Fruit fly (Drosophila melanogaster) whole organism, adult: ENCODE results near the gene SK.

Experiments used
- CG11617 ChIP-seq: fragments of 200-800 bp; sonication (Bioruptor generic); optimal IDR thresholded peaks from 2 replicates; lab custom pipeline; 2017; ENCODE audit warnings: mild to moderate bottlenecking, missing biosample characterization, missing genetic modification reagents, missing genetic modification characterization
- Crg-1 ChIP-seq: fragments of 200-800 bp; sonication (Bioruptor generic); optimal IDR thresholded peaks from 2 replicates; lab custom pipeline; 2016; ENCODE audit warnings: missing biosample characterization, missing genetic modification characterization
- cnc ChIP-seq, 2 experiments: fragments of >200 bp; optimal IDR thresholded peaks; 2 replicates each; lab custom pipeline; 2017
- pad ChIP-seq: fragments of 200-800 bp; sonication (Bioruptor generic); optimal IDR thresholded peaks from 3 replicates; lab custom pipeline; 2017; ENCODE audit warnings: missing biosample characterization, missing genetic modification characterization, mild to moderate bottlenecking, moderate library complexity, missing genetic modification reagents

- no peak for TF ChIP-seq cnc (optimal IDR thresholded peaks at IDR 0.05; lab: Kevin White, UChicago)
- TF ChIP-seq pad (GFP tag; lab: Kevin White, UChicago), result no peak
- TF ChIP-seq Crg-1 (GFP tag; lab: Kevin White, UChicago), result no peak
- no peak for TF ChIP-seq CG11617 (GFP tag; lab: Kevin White, UChicago)
Observed at dm6 chrX:5364031-5364430, 24.0 kb downstream of the SK start.
